Worm (Caenorhabditis elegans) whole organism, young adult: ENCODE measurements around the gene sra-1.

ENCODE experiments used
- Y53F4B.3 ChIP-seq: fragments of 200-800 bp; sonication (Bioruptor generic); IDR thresholded peaks from 2 replicates; pipeline ENCODE4 v1.3.6; 2022; ENCODE audit warnings: missing genetic modification reagents, missing genetic modification characterization, missing compliant biosample characterization
- cebp-1 ChIP-seq, 2 experiments: fragments of 200-800 bp in 1 of 2; sonication (Bioruptor generic) in 1 of 2; sonication (generic microtip) in 1 of 2; IDR thresholded peaks in 1 of 2; optimal IDR thresholded peaks in 1 of 2; 2 replicates each; pipeline versions ENCODE4 v1.3.6 to Lab custom; 2017 to 2022; ENCODE audit warnings: missing compliant biosample characterization in 2 of 2, missing genetic modification characterization in 2 of 2, mild to moderate bottlenecking in 1 of 2, missing genetic modification reagents in 1 of 2, moderate library complexity in 1 of 2
- efl-1 ChIP-seq: fragments of 150-350 bp; optimal IDR thresholded peaks from 2 replicates; lab custom pipeline; 2014; ENCODE audit warnings: missing biosample characterization, missing genetic modification reagents, missing genetic modification characterization
- nfyb-1 ChIP-seq: fragments of 200-800 bp; sonication (Bioruptor generic); IDR thresholded peaks from 2 replicates; pipeline ENCODE4 v1.3.6; 2022; ENCODE audit warnings: missing genetic modification reagents, missing genetic modification characterization, missing compliant biosample characterization
- unc-62 ChIP-seq: fragments of 150-350 bp; optimal IDR thresholded peaks from 2 replicates; lab custom pipeline; 2014; ENCODE audit warnings: missing biosample characterization, missing genetic modification reagents, missing genetic modification characterization
- ztf-26 ChIP-seq: sonication (generic microtip); optimal IDR thresholded peaks from 2 replicates; lab custom pipeline; 2017; ENCODE audit warnings: missing genetic modification characterization, missing compliant biosample characterization
- ztf-6 ChIP-seq: fragments of 200-800 bp; sonication (Bioruptor generic); IDR thresholded peaks from 2 replicates; pipeline ENCODE4 v1.3.6; 2022; ENCODE audit warnings: missing genetic modification reagents, missing genetic modification characterization, missing compliant biosample characterization

- TF ChIP-seq Y53F4B.3 (GFP tag; lab: Robert Waterston, UW) (no peak), efl-1 (GFP tag; lab: Kevin White, UChicago) (no peak), unc-62 (no peak), ztf-26 (no peak), nfyb-1 (GFP tag; lab: Robert Waterston, UW) (no peak), cebp-1 (GFP tag; IDR thresholded peaks at IDR 0.05; lab: Robert Waterston, UW) (no peak), cebp-1 (tag; optimal IDR thresholded peaks at IDR 0.05; lab: Kevin White, UChicago) (no peak), ztf-6 (GFP tag; lab: Robert Waterston, UW) (no peak)
Observed at ce11 chrII:9540723-9541122, 19.3 kb upstream of the sra-1 start, which contains the start of gene sra-3.
